Fruit fly (Drosophila melanogaster) Kc167 (cell line): ENCODE measurements around the gene Ir93a.

Source experiments
- Myc ChIP-seq: fragments of >200 bp; optimal IDR thresholded peaks from 2 replicates; lab custom pipeline; 2017; ENCODE audit warnings: missing external identifiers
- insv ChIP-seq: fragments of >200 bp; optimal IDR thresholded peaks from 3 replicates; lab custom pipeline; 2018; ENCODE audit warnings: missing external identifiers
- ttk ChIP-seq: sonication (Bioruptor generic); optimal IDR thresholded peaks from 2 replicates; lab custom pipeline; 2017; ENCODE audit warnings: missing external identifiers

DNA sequence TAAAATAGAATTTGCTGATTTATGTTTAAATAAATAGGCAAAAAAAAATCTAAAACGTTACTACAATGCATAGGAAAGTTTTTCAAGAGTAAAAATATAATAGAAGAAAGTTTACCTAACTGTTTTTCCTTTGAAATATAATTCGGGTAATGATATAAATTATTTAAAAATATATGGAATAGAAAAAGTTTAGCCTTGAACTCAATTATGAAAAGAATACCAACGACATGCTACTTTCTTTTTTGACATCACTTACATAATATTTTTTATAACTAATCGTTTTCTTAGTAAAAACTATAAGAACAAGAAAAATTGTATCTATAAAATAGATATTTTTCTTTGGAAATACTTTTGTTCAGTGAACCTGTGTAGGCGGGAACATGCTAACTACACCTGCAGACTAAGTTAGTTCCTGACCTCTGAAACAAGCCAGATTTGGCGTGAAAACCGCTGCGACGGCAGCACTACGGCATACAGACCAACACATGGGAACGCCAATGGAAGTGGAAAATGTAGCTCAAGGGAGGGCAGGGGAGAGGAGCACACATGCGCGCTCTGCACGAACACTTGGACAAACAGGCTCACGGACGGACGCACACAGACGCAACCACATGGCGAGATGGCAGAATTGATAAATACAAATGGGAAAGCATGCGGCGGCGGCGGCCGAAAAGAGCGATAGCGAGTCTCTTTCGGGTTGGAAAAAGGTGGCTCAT is 30.2 kb downstream of the Ir93a start:
- TF ChIP-seq ttk (lab: Kevin White, UChicago), result no peak
- TF ChIP-seq Myc (lab: Kevin White, UChicago), result no peak
- TF ChIP-seq insv, result no peak
